Fruit fly (Drosophila melanogaster) whole organism, embryonic: ENCODE results near the gene CG17633.
A peak's percentile ranks its signal among the peaks of the same experiment; 100 is the strongest.

Experiments
- Atf-2 ChIP-seq: fragments of 200-800 bp; sonication (Bioruptor generic); optimal IDR thresholded peaks from 2 replicates; lab custom pipeline; 2016; ENCODE audit warnings: missing biosample characterization, missing genetic modification characterization
- Awh ChIP-seq: fragments of 200-800 bp; sonication (Bioruptor generic); IDR thresholded peaks from 2 replicates; pipeline ENCODE4, ENCODE4 v1.3.6; 2022; ENCODE audit warnings: missing biosample characterization, missing genetic modification characterization
- Bgb ChIP-seq: fragments of 200-800 bp; sonication (Bioruptor generic); IDR thresholded peaks from 2 replicates; pipeline ENCODE4 v1.3.6; 2022; ENCODE audit warnings: missing biosample characterization, missing genetic modification characterization; ENCODE audit not compliant: partially characterized antibody
- Blimp-1 ChIP-seq: fragments of 200-800 bp; sonication (Bioruptor generic); optimal IDR thresholded peaks from 3 replicates; lab custom pipeline; 2018; ENCODE audit warnings: missing biosample characterization, missing genetic modification characterization, mild to moderate bottlenecking, moderate library complexity, missing genetic modification reagents
- CG10979 ChIP-seq: fragments of 200-800 bp; sonication (Bioruptor generic); optimal IDR thresholded peaks from 2 replicates; lab custom pipeline; 2018; ENCODE audit warnings: missing biosample characterization, mild to moderate bottlenecking, missing genetic modification characterization, moderate library complexity
- CG11093 ChIP-seq: fragments of 200-800 bp; sonication (Bioruptor generic); IDR thresholded peaks from 3 replicates; pipeline ENCODE4 v1.3.6; 2022; ENCODE audit warnings: missing biosample characterization, missing genetic modification characterization
- CG11696 ChIP-seq: fragments of 200-800 bp; sonication (Bioruptor generic); IDR thresholded peaks from 2 replicates; pipeline ENCODE4 v1.3.6; 2022; ENCODE audit warnings: missing biosample characterization, missing genetic modification characterization
- CG12769 ChIP-seq: fragments of 200-800 bp; sonication (Bioruptor generic); optimal IDR thresholded peaks from 2 replicates; lab custom pipeline; 2019; ENCODE audit warnings: missing biosample characterization, mild to moderate bottlenecking, missing genetic modification characterization, moderate library complexity
- CG14710 ChIP-seq: fragments of 200-800 bp; sonication (Bioruptor generic); optimal IDR thresholded peaks from 3 replicates; lab custom pipeline; 2019; ENCODE audit warnings: missing biosample characterization, mild to moderate bottlenecking, missing genetic modification characterization, moderate library complexity
- CG14860 ChIP-seq: fragments of 200-800 bp; sonication (Bioruptor generic); IDR thresholded peaks from 3 replicates; pipeline ENCODE4 v1.3.6; 2022; ENCODE audit warnings: missing biosample characterization, missing genetic modification characterization; ENCODE audit not compliant: partially characterized antibody
- CG14965 ChIP-seq: fragments of 200-800 bp; sonication (Bioruptor generic); optimal IDR thresholded peaks from 2 replicates; lab custom pipeline; 2016; ENCODE audit warnings: missing biosample characterization, missing genetic modification characterization, borderline replicate concordance
- CG15011 ChIP-seq: fragments of 200-800 bp; sonication (Bioruptor generic); optimal IDR thresholded peaks from 3 replicates; lab custom pipeline; 2018; ENCODE audit warnings: missing biosample characterization, mild to moderate bottlenecking, missing genetic modification characterization
- CG17912 ChIP-seq: fragments of 200-800 bp; sonication (Bioruptor generic); optimal IDR thresholded peaks from 2 replicates; lab custom pipeline; 2018; ENCODE audit warnings: missing biosample characterization, mild to moderate bottlenecking, missing genetic modification characterization
- CG2129 ChIP-seq: fragments of 200-800 bp; sonication (Bioruptor generic); IDR thresholded peaks from 2 replicates; pipeline ENCODE4 v1.3.6; 2022; ENCODE audit warnings: missing biosample characterization, missing genetic modification characterization; ENCODE audit not compliant: partially characterized antibody
- CG34224 ChIP-seq: fragments of 200-800 bp; sonication (Bioruptor generic); IDR thresholded peaks from 3 replicates; pipeline ENCODE4 v1.3.6; 2022; ENCODE audit warnings: missing biosample characterization, missing genetic modification characterization; ENCODE audit not compliant: partially characterized antibody
- CG4282 ChIP-seq: fragments of 200-800 bp; sonication (Bioruptor generic); optimal IDR thresholded peaks from 2 replicates; lab custom pipeline; 2016; ENCODE audit warnings: missing biosample characterization, missing genetic modification characterization
- CG6854 ChIP-seq: fragments of 200-800 bp; sonication (Bioruptor generic); optimal IDR thresholded peaks from 3 replicates; lab custom pipeline; 2017; ENCODE audit warnings: missing biosample characterization, mild to moderate bottlenecking, missing genetic modification characterization
- CG7987 ChIP-seq: fragments of 200-800 bp; sonication (Bioruptor generic); optimal IDR thresholded peaks from 2 replicates; lab custom pipeline; 2018; ENCODE audit warnings: missing biosample characterization, mild to moderate bottlenecking, missing genetic modification characterization, moderate library complexity
- D ChIP-seq, 2 experiments: fragments of 200-800 bp in 1 of 2; fragments of >200 bp in 1 of 2; sonication (Bioruptor generic) in 1 of 2; optimal IDR thresholded peaks; 2 replicates in 1 of 2; 3 replicates in 1 of 2; lab custom pipeline; 2017; ENCODE audit warnings: mild to moderate bottlenecking in 1 of 2, missing biosample characterization in 1 of 2, missing genetic modification characterization in 1 of 2, missing genetic modification reagents in 1 of 2
- Dll ChIP-seq: fragments of 200-800 bp; sonication (Bioruptor generic); IDR thresholded peaks from 4 replicates; pipeline ENCODE4 v1.3.6; 2022; ENCODE audit warnings: missing biosample characterization, missing genetic modification characterization; ENCODE audit not compliant: partially characterized antibody
- Dp ChIP-seq: fragments of 200-800 bp; sonication (Bioruptor generic); optimal IDR thresholded peaks from 2 replicates; lab custom pipeline; 2018; ENCODE audit warnings: missing biosample characterization, mild to moderate bottlenecking, missing genetic modification characterization, moderate library complexity
- H2.0 ChIP-seq: fragments of 200-800 bp; sonication (Bioruptor generic); IDR thresholded peaks from 2 replicates; pipeline ENCODE4 v1.3.6; 2022; ENCODE audit warnings: missing biosample characterization, missing genetic modification characterization
- Hmx ChIP-seq: fragments of 200-800 bp; sonication (Bioruptor generic); optimal IDR thresholded peaks from 2 replicates; lab custom pipeline; 2016; ENCODE audit warnings: missing biosample characterization, missing genetic modification characterization
- Meics ChIP-seq: fragments of 200-800 bp; sonication (Bioruptor generic); optimal IDR thresholded peaks from 2 replicates; lab custom pipeline; 2017; ENCODE audit warnings: missing biosample characterization, mild to moderate bottlenecking, missing genetic modification characterization
- NFAT ChIP-seq: fragments of 200-800 bp; sonication (Bioruptor generic); IDR thresholded peaks from 2 replicates; pipeline ENCODE4 v1.3.6; 2022; ENCODE audit warnings: missing biosample characterization, missing genetic modification characterization
- NK7.1 ChIP-seq: fragments of 200-800 bp; sonication (Bioruptor generic); optimal IDR thresholded peaks from 3 replicates; lab custom pipeline; 2016; ENCODE audit warnings: missing biosample characterization, missing genetic modification characterization
- Oaz ChIP-seq: fragments of 200-800 bp; sonication (Bioruptor generic); IDR thresholded peaks from 2 replicates; pipeline ENCODE4 v1.3.6; 2022; ENCODE audit warnings: missing biosample characterization, missing genetic modification characterization
- Poxn ChIP-seq: fragments of 200-800 bp; sonication (Bioruptor generic); IDR thresholded peaks from 2 replicates; pipeline ENCODE4 v1.3.6; 2022; ENCODE audit warnings: missing biosample characterization, missing genetic modification characterization
- ab ChIP-seq: fragments of 200-800 bp; sonication (Bioruptor generic); optimal IDR thresholded peaks from 2 replicates; lab custom pipeline; 2016; ENCODE audit warnings: missing biosample characterization, missing genetic modification characterization
- btn ChIP-seq: fragments of 200-800 bp; sonication (Bioruptor generic); optimal IDR thresholded peaks from 2 replicates; lab custom pipeline; 2016; ENCODE audit warnings: missing biosample characterization, missing genetic modification characterization
- croc ChIP-seq: fragments of 200-800 bp; sonication (Bioruptor generic); conservative IDR thresholded peaks from 3 replicates; pipeline ENCODE4 v1.3.6; 2022; ENCODE audit warnings: missing biosample characterization, missing genetic modification characterization
- dm ChIP-seq: fragments of 200-800 bp; sonication (Bioruptor generic); optimal IDR thresholded peaks from 3 replicates; lab custom pipeline; 2016; ENCODE audit warnings: missing biosample characterization, missing genetic modification characterization
- grau ChIP-seq: fragments of 200-800 bp; optimal IDR thresholded peaks from 3 replicates; lab custom pipeline; 2019; ENCODE audit warnings: missing biosample characterization, mild to moderate bottlenecking, missing genetic modification characterization, moderate library complexity
- gro ChIP-seq: fragments of 200-800 bp; sonication (Bioruptor generic); optimal IDR thresholded peaks from 2 replicates; lab custom pipeline; 2016; ENCODE audit warnings: missing biosample characterization, missing genetic modification characterization
- gsb ChIP-seq: fragments of 200-800 bp; sonication (Bioruptor generic); IDR thresholded peaks from 2 replicates; pipeline ENCODE4 v1.3.6; 2022; ENCODE audit warnings: missing biosample characterization, missing genetic modification characterization
- hb ChIP-seq: fragments of 200-800 bp; sonication (Bioruptor generic); IDR thresholded peaks from 3 replicates; pipeline ENCODE4 v1.3.6; 2022; ENCODE audit warnings: missing biosample characterization, missing genetic modification characterization; ENCODE audit not compliant: partially characterized antibody
- hth ChIP-seq: fragments of >200 bp; optimal IDR thresholded peaks from 2 replicates; lab custom pipeline; 2017; ENCODE audit warnings: inconsistent platforms
- mam ChIP-seq: fragments of 200-800 bp; sonication (Bioruptor generic); optimal IDR thresholded peaks from 3 replicates; lab custom pipeline; 2016; ENCODE audit warnings: missing biosample characterization, missing genetic modification characterization
- odd ChIP-seq: fragments of 200-800 bp; sonication (Bioruptor generic); optimal IDR thresholded peaks from 2 replicates; lab custom pipeline; 2017; ENCODE audit warnings: missing biosample characterization, mild to moderate bottlenecking, missing genetic modification characterization
- repo ChIP-seq: fragments of 200-800 bp; sonication (Bioruptor generic); optimal IDR thresholded peaks from 2 replicates; lab custom pipeline; 2016; ENCODE audit warnings: missing biosample characterization, missing genetic modification characterization
- sens ChIP-seq: fragments of 200-800 bp; sonication (Bioruptor generic); peaks from one replicate; lab custom pipeline; 2016; ENCODE audit warnings: missing biosample characterization, missing genetic modification characterization
- seq ChIP-seq: fragments of 200-800 bp; sonication (Bioruptor generic); IDR thresholded peaks from 2 replicates; pipeline ENCODE4 v1.3.6; 2022; ENCODE audit warnings: missing biosample characterization, missing genetic modification characterization
- slp2 ChIP-seq: fragments of 200-800 bp; sonication (Bioruptor generic); optimal IDR thresholded peaks from 2 replicates; lab custom pipeline; 2016; ENCODE audit warnings: missing biosample characterization, missing genetic modification characterization
- sna ChIP-seq: fragments of 200-800 bp; sonication (Bioruptor generic); IDR thresholded peaks from 2 replicates; pipeline ENCODE4 v1.3.6; 2022; ENCODE audit warnings: missing biosample characterization, missing genetic modification characterization; ENCODE audit not compliant: partially characterized antibody
- sob ChIP-seq: fragments of 200-800 bp; sonication (Bioruptor generic); IDR thresholded peaks from 2 replicates; pipeline ENCODE4 v1.3.6; 2022; ENCODE audit warnings: missing biosample characterization, missing genetic modification characterization
- twi ChIP-seq: fragments of 200-800 bp; optimal IDR thresholded peaks from 2 replicates; lab custom pipeline; 2019; ENCODE audit warnings: missing biosample characterization, mild to moderate bottlenecking, missing genetic modification characterization, moderate library complexity
- yki ChIP-seq: fragments of >200 bp; optimal IDR thresholded peaks from 3 replicates; lab custom pipeline; 2018
- zen2 ChIP-seq: fragments of 200-800 bp; sonication (Bioruptor generic); IDR thresholded peaks from 3 replicates; pipeline ENCODE4 v1.3.6; 2022; ENCODE audit warnings: missing biosample characterization, missing genetic modification characterization; ENCODE audit not compliant: partially characterized antibody

CG17633 gene

dm6 chr2L:9757990-9758814 lies 10.7 kb upstream of the CG17633 start, which contains the start of gene zf30C (continued):
- TF ChIP-seq yki (lab: Kevin White, UChicago) (no peak), Awh (GFP tag; lab: Robert Waterston, UW) (no peak; the same call in 1 of the 2 replicates), zen2 (GFP tag; lab: Robert Waterston, UW) (no peak), slp2 (GFP tag; lab: Kevin White, UChicago) (peak; percentile 87), sna (GFP tag; lab: Robert Waterston, UW) (no peak), hb (no peak), grau (tag; lab: Kevin White, UChicago) (peak; percentile 72), sens (GFP tag; lab: Kevin White, UChicago) (peak; percentile 97), Oaz (peak; percentile 63), CG14710 (tag; lab: Kevin White, UChicago) (peak; percentile 62), gsb (peak; percentile 70), Poxn (GFP tag; lab: Robert Waterston, UW) (peak; percentile 48; the same call in 1 of the 2 replicates), btn (GFP tag; lab: Kevin White, UChicago) (peak; percentile 16), Dll (GFP tag; lab: Robert Waterston, UW) (peak; percentile 25; the same call in 3 of the 4 replicates), Blimp-1 (GFP tag; lab: Kevin White, UChicago) (peak; percentile 68), CG15011 (peak; percentile 26), gro (GFP tag; lab: Kevin White, UChicago) (peak; percentile 75), croc (GFP tag; lab: Robert Waterston, UW) (peak; percentile 40), H2.0 (GFP tag; lab: Robert Waterston, UW) (peak; percentile 82), repo (peak; percentile 91), CG10979 (tag; lab: Kevin White, UChicago) (peak; percentile 54), CG7987 (peak; percentile 43), CG2129 (GFP tag; lab: Robert Waterston, UW) (no peak), ab (GFP tag; lab: Kevin White, UChicago) (peak; percentile 84), Hmx (GFP tag; lab: Kevin White, UChicago) (peak; percentile 67), odd (peak; percentile 18), dm (peak; percentile 77), CG34224 (GFP tag; lab: Robert Waterston, UW) (0 out of 3 replicates have a peak, but pooled peaks have one; percentile 10), CG17912 (no peak), D (optimal IDR thresholded peaks at IDR 0.05; lab: Kevin White, UChicago) (peak; percentile 7), D (GFP tag; optimal IDR thresholded peaks at IDR 0.05; lab: Kevin White, UChicago) (peak; percentile 72), Atf-2 (GFP tag; lab: Kevin White, UChicago) (peak; percentile 91), CG14965 (peak; percentile 31), twi (peak; percentile 31), seq (GFP tag; lab: Robert Waterston, UW) (peak; percentile 86), NFAT (peak; percentile 91), Meics (GFP tag; lab: Kevin White, UChicago) (peak; percentile 81), Dp (GFP tag; lab: Kevin White, UChicago) (peak; percentile 97), CG6854 (GFP tag; lab: Kevin White, UChicago) (peak; percentile 26), Bgb (GFP tag; lab: Robert Waterston, UW) (peak; percentile 63), CG11696 (GFP tag; lab: Robert Waterston, UW) (peak; percentile 61; the same call in 1 of the 2 replicates), CG11093 (GFP tag; lab: Robert Waterston, UW) (peak; percentile 78; the same call in 2 of the 3 replicates), hth (lab: Kevin White, UChicago) (no peak), CG14860 (no peak), NK7.1 (peak; percentile 85), sob (GFP tag; lab: Robert Waterston, UW) (peak; percentile 88), CG4282 (GFP tag; lab: Kevin White, UChicago) (peak; percentile 83), CG12769 (tag; lab: Kevin White, UChicago) (peak; percentile 81), mam (GFP tag; lab: Kevin White, UChicago) (peak; percentile 97)
